Fruit fly (Drosophila melanogaster) whole organism, embryonic: ENCODE data around the gene Sdic2.
"Not testable (repeated sequence)": the region's sequence is repeated elsewhere in the genome, so short reads cannot be mapped to it uniquely, and the experiment has no call there.

Experiments
- CG14014 ChIP-seq: fragments of 200-800 bp; sonication (Bioruptor generic); IDR thresholded peaks from 2 replicates; pipeline ENCODE4 v1.3.6; 2022; ENCODE audit warnings: missing biosample characterization, missing genetic modification characterization
- CG14667 ChIP-seq: fragments of 200-800 bp; sonication (Bioruptor generic); IDR thresholded peaks from 2 replicates; pipeline ENCODE4 v1.3.6; 2022; ENCODE audit warnings: missing biosample characterization, missing genetic modification characterization
- CG17186 ChIP-seq: fragments of 200-800 bp; sonication (Bioruptor generic); optimal IDR thresholded peaks from 3 replicates; lab custom pipeline; 2017; ENCODE audit warnings: missing biosample characterization, missing genetic modification reagents, missing genetic modification characterization
- CG1792 ChIP-seq: fragments of 200-800 bp; sonication (Bioruptor generic); optimal IDR thresholded peaks from 2 replicates; lab custom pipeline; 2016; ENCODE audit warnings: missing biosample characterization, missing genetic modification characterization
- CG18764 ChIP-seq: fragments of 200-800 bp; sonication (Bioruptor generic); optimal IDR thresholded peaks from 3 replicates; lab custom pipeline; 2016; ENCODE audit warnings: missing biosample characterization, missing genetic modification characterization
- CG34224 ChIP-seq: fragments of 200-800 bp; sonication (Bioruptor generic); IDR thresholded peaks from 3 replicates; pipeline ENCODE4 v1.3.6; 2022; ENCODE audit warnings: missing biosample characterization, missing genetic modification characterization; ENCODE audit not compliant: partially characterized antibody
- CG3847 ChIP-seq: fragments of 200-800 bp; sonication (Bioruptor generic); IDR thresholded peaks from 2 replicates; pipeline ENCODE4 v1.3.6; 2022; ENCODE audit warnings: missing biosample characterization, missing genetic modification characterization
- CG7745 ChIP-seq: fragments of 200-800 bp; sonication (Bioruptor generic); optimal IDR thresholded peaks from 2 replicates; lab custom pipeline; 2018; ENCODE audit warnings: missing biosample characterization, mild to moderate bottlenecking, missing genetic modification characterization, moderate library complexity
- CG7786 ChIP-seq: fragments of 200-800 bp; sonication (Bioruptor generic); optimal IDR thresholded peaks from 2 replicates; lab custom pipeline; 2016; ENCODE audit warnings: missing biosample characterization, missing genetic modification characterization
- CG8089 ChIP-seq: fragments of 200-800 bp; sonication (Bioruptor generic); optimal IDR thresholded peaks from 3 replicates; lab custom pipeline; 2016; ENCODE audit warnings: missing biosample characterization, missing genetic modification characterization
- CG8359 ChIP-seq: fragments of 200-800 bp; sonication (Bioruptor generic); optimal IDR thresholded peaks from 2 replicates; lab custom pipeline; 2017; ENCODE audit warnings: missing biosample characterization, mild to moderate bottlenecking, missing genetic modification characterization, borderline replicate concordance
- Doc3 ChIP-seq: fragments of 200-800 bp; sonication (Bioruptor generic); IDR thresholded peaks from 3 replicates; pipeline ENCODE4 v1.3.6; 2022; ENCODE audit warnings: missing biosample characterization, missing genetic modification characterization; ENCODE audit not compliant: partially characterized antibody
- Ets65A ChIP-seq: fragments of 200-800 bp; sonication (Bioruptor generic); peaks from one replicate; lab custom pipeline; 2016; ENCODE audit warnings: missing biosample characterization, missing genetic modification characterization
- HmgD ChIP-seq: fragments of 200-800 bp; sonication (Bioruptor generic); optimal IDR thresholded peaks from 3 replicates; lab custom pipeline; 2016; ENCODE audit warnings: missing biosample characterization, missing genetic modification characterization
- Side ChIP-seq: fragments of 200-800 bp; sonication (Bioruptor generic); optimal IDR thresholded peaks from 2 replicates; lab custom pipeline; 2016; ENCODE audit warnings: missing biosample characterization, missing genetic modification characterization
- dm ChIP-seq: fragments of 200-800 bp; sonication (Bioruptor generic); optimal IDR thresholded peaks from 3 replicates; lab custom pipeline; 2016; ENCODE audit warnings: missing biosample characterization, missing genetic modification characterization
- eve ChIP-seq, 2 experiments: fragments of >200 bp; optimal IDR thresholded peaks; 2 replicates each; lab custom pipeline; 2017; ENCODE audit warnings: missing biosample characterization in 2 of 2, missing genetic modification characterization in 2 of 2
- gcm2 ChIP-seq: fragments of 200-800 bp; sonication (Bioruptor generic); optimal IDR thresholded peaks from 2 replicates; lab custom pipeline; 2016; ENCODE audit warnings: missing biosample characterization, missing genetic modification characterization
- hkb ChIP-seq, 2 experiments: fragments of 200-800 bp in 1 of 2; fragments of >200 bp in 1 of 2; sonication (Bioruptor generic) in 1 of 2; IDR thresholded peaks in 1 of 2; optimal IDR thresholded peaks in 1 of 2; 2 replicates each; pipeline versions ENCODE4 v1.3.6 to Lab custom; 2017 to 2022; ENCODE audit warnings: missing biosample characterization in 1 of 2, missing genetic modification characterization in 1 of 2
- jigr1 ChIP-seq: fragments of 200-800 bp; sonication (Bioruptor generic); IDR thresholded peaks from 3 replicates; pipeline ENCODE4 v1.3.6; 2022; ENCODE audit warnings: missing biosample characterization, missing genetic modification characterization
- mam ChIP-seq: fragments of 200-800 bp; sonication (Bioruptor generic); optimal IDR thresholded peaks from 3 replicates; lab custom pipeline; 2016; ENCODE audit warnings: missing biosample characterization, missing genetic modification characterization
- nerfin-2 ChIP-seq: fragments of 200-800 bp; sonication (Bioruptor generic); IDR thresholded peaks from 2 replicates; pipeline ENCODE4 v1.3.6; 2022; ENCODE audit warnings: missing biosample characterization, missing genetic modification characterization; ENCODE audit not compliant: partially characterized antibody
- org-1 ChIP-seq: fragments of 200-800 bp; sonication (Bioruptor generic); optimal IDR thresholded peaks from 2 replicates; lab custom pipeline; 2017; ENCODE audit warnings: missing biosample characterization, missing genetic modification characterization
- twi ChIP-seq: fragments of 200-800 bp; optimal IDR thresholded peaks from 2 replicates; lab custom pipeline; 2019; ENCODE audit warnings: missing biosample characterization, mild to moderate bottlenecking, missing genetic modification characterization, moderate library complexity
- unc-4 ChIP-seq: fragments of 200-800 bp; sonication (Bioruptor generic); IDR thresholded peaks from 2 replicates; pipeline ENCODE4 v1.3.6; 2022; ENCODE audit warnings: missing biosample characterization, missing genetic modification characterization; ENCODE audit not compliant: partially characterized antibody

Gene Sdic2

DNA sequence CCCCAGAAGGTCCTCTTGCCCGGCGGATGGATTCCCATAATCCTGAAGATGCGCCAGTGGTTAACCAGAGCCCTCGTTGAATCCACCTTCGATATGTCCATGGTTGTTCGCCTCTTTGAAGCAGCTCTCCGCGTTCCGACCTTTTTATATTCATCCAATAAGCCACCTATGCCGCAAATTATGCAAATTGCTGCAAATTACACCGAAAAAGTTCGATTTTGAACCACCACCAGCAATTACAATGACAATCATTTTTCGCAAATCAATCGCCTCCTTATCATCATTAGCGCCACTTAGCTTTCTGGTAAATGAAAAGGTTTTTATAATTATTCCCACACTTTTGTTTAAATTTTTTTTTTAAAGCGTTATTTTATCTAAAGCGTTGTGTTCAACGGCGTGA lies 43.2 kb downstream of the Sdic2 start, which contains the start of gene Or19a:
Or19a (minus strand) TSS at position 101 of the 400 bp plus-strand sequence.
- TF ChIP-seq nerfin-2 (GFP tag; lab: Robert Waterston, UW); unc-4 (GFP tag; lab: Robert Waterston, UW); dm (GFP tag; lab: Kevin White, UChicago): not testable (repeated sequence)

- TF ChIP-seq CG18764 (no peak), CG7745 (tag; lab: Kevin White, UChicago) (no peak), gcm2 (no peak), HmgD (GFP tag; lab: Kevin White, UChicago) (no peak), CG14014 (GFP tag; lab: Robert Waterston, UW) (no peak), CG8089 (GFP tag; lab: Kevin White, UChicago) (no peak), eve (GFP tag; optimal IDR thresholded peaks at IDR 0.05; lab: Kevin White, UChicago) (no peak), CG3847 (GFP tag; lab: Robert Waterston, UW) (no peak), CG7786 (no peak), CG17186 (GFP tag; lab: Kevin White, UChicago) (no peak), Side (no peak), mam (GFP tag; lab: Kevin White, UChicago) (no peak), CG14667 (GFP tag; lab: Robert Waterston, UW) (no peak), Doc3 (GFP tag; lab: Robert Waterston, UW) (no peak), CG34224 (GFP tag; lab: Robert Waterston, UW) (no peak), CG1792 (GFP tag; lab: Kevin White, UChicago) (no peak)
Observed at dm6 chrX:20140710-20141109, 45.6 kb downstream of the Sdic2 start, which contains the start of gene CG34332. Gene CG34332 (plus strand): TSS chrX:20141010.

dm6 chrX:20139493-20139892 lies 46.8 kb downstream of the Sdic2 start, which contains the start of gene CG42583:
Gene CG42583 (plus strand): TSS chrX:20139793.
- TF ChIP-seq jigr1 (GFP tag; lab: Robert Waterston, UW) (no peak), org-1 (GFP tag; lab: Kevin White, UChicago) (no peak), twi (tag; lab: Kevin White, UChicago) (no peak)

DNA sequence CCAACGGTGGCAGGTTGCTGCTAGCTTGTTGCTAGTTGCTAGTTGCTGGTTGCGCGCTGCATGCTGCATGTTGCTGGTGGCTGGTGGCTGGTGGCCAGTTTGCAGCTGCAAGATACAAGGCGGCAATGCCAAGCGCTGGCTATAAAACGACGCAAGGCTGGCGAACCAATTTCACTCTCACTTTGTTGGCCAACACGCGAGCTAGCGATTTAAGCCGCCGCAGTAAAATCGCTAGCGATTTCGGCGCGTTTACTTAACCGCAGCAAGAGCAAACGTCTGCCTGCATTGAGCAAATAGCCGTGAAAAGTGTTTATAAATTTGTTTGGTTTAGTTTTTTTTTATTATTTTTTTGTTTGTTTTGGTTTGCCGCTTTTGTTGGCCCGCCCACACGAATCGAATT lies 52.9 kb downstream of the Sdic2 start, which contains the start of gene CG15322:
CG15322 (plus strand) TSS at position 148 of the 400 bp plus-strand sequence.
- TF ChIP-seq CG8359 (GFP tag; lab: Kevin White, UChicago): peak; percentile 98
- TF ChIP-seq Ets65A (GFP tag; lab: Kevin White, UChicago): peak; percentile 41
- no peak for TF ChIP-seq hkb (optimal IDR thresholded peaks at IDR 0.05; lab: Kevin White, UChicago)
- no peak for TF ChIP-seq hkb (GFP tag; IDR thresholded peaks at IDR 0.05; lab: Robert Waterston, UW)
